Worm (Caenorhabditis elegans) whole organism, L4/young adult: ENCODE results near the gene nex-2.

Source experiments
- W03F9.2 ChIP-seq: fragments of 150-350 bp; optimal IDR thresholded peaks from 2 replicates; lab custom pipeline; 2014; ENCODE audit warnings: missing biosample characterization, missing genetic modification characterization
- dao-5 ChIP-seq: sonication (generic microtip); optimal IDR thresholded peaks from 2 replicates; lab custom pipeline; 2016; ENCODE audit warnings: missing genotype, missing genetic modification characterization, moderate library complexity, missing compliant biosample characterization
- him-1 ChIP-seq: sonication (generic microtip); optimal IDR thresholded peaks from 2 replicates; lab custom pipeline; 2016; ENCODE audit warnings: missing genotype, missing genetic modification reagents, missing genetic modification characterization, missing compliant biosample characterization

ce11 chrIII:10355382-10355781 lies 25.2 kb upstream of the nex-2 start, which contains the start of gene spp-1:
- TF ChIP-seq W03F9.2 (tag; lab: Kevin White, UChicago) (no peak), dao-5 (tag; lab: Kevin White, UChicago) (no peak), him-1 (tag; lab: Kevin White, UChicago) (no peak)
